Worm (Caenorhabditis elegans) whole organism, midembryonic: Measurements from ENCODE around the gene K02E11.3.

Source experiments
- T22C8.4 ChIP-seq: fragments of 200-800 bp; sonication (Bioruptor generic); IDR thresholded peaks from 2 replicates; pipeline ENCODE4 v1.3.6; 2022; ENCODE audit warnings: missing genetic modification characterization, missing compliant biosample characterization
- cog-1 ChIP-seq: sonication (generic microtip); optimal IDR thresholded peaks from 2 replicates; lab custom pipeline; 2016; ENCODE audit warnings: missing genetic modification characterization, missing compliant biosample characterization
- flt-1 ChIP-seq: fragments of 200-800 bp; sonication (Bioruptor generic); IDR thresholded peaks from 2 replicates; pipeline ENCODE4 v1.3.6; 2022; ENCODE audit warnings: missing genetic modification characterization, missing compliant biosample characterization
- klf-2 ChIP-seq: fragments of 200-800 bp; sonication (Bioruptor generic); conservative IDR thresholded peaks from 2 replicates; pipeline ENCODE4 v1.3.6; 2022; ENCODE audit warnings: missing genetic modification reagents, missing genetic modification characterization, missing compliant biosample characterization
- med-1 ChIP-seq: sonication (generic microtip); optimal IDR thresholded peaks from 2 replicates; lab custom pipeline; 2017; ENCODE audit warnings: missing genetic modification characterization, mild to moderate bottlenecking, missing compliant biosample characterization, antibody characterized with exemption, missing genetic modification reagents; ENCODE audit not compliant: insufficient read depth
- ref-1 ChIP-seq: fragments of 200-800 bp; sonication (Bioruptor generic); conservative IDR thresholded peaks from 2 replicates; pipeline ENCODE4 v1.3.6; 2022; ENCODE audit warnings: missing genetic modification reagents, missing genetic modification characterization, missing compliant biosample characterization
- tab-1 ChIP-seq: fragments of 200-800 bp; sonication (Bioruptor generic); IDR thresholded peaks from 2 replicates; pipeline ENCODE4 v1.3.6; 2022; ENCODE audit warnings: missing genetic modification characterization, missing compliant biosample characterization
- ztf-23 ChIP-seq: fragments of 200-800 bp; sonication (Bioruptor generic); IDR thresholded peaks from 2 replicates; pipeline ENCODE4 v1.3.6; 2022; ENCODE audit warnings: missing genetic modification reagents, missing genetic modification characterization, missing compliant biosample characterization
- ztf-29 ChIP-seq: fragments of 200-800 bp; sonication (Bioruptor generic); IDR thresholded peaks from 2 replicates; pipeline ENCODE4 v1.3.6; 2022; ENCODE audit warnings: missing genetic modification reagents, missing genetic modification characterization, missing compliant biosample characterization

DNA sequence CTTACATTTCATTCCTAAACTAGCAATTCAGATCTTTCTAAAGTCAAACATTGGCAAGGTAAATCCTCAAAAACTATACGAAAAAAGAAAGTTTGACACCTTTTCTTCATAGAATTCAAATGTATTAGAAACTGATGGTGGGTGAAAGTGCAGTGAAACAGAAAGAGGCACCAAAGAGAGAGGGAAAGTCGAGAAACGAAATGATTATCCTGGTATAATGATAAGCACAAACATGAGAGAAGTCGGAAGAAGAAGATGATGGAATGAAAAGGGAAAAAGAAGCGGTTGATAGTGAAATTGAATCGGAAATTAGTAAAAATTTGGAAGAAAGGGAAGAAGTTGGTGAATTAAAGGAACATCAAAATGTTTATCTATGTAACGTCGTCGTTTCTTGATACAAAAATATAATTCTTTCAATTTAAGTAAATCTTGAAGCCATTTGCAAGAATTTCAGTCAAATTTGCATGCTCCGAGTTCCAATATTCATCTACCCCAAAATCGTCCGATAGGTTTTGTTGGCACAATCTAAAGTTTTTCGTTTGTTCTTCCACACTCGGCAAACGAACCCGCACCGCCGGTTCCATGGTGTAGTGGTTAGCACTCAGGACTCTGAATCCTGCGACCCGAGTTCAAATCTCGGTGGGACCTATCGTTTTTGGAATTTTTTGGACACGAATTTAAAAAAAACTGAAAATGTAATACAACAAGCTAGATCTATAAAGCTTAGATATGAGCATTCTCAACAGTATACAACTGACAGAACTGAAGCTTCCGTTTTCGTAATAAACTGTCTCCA is 15.7 kb downstream of the K02E11.3 start:
- TF ChIP-seq klf-2 (GFP tag; lab: Robert Waterston, UW) (no peak), med-1 (no peak), ref-1 (no peak), T22C8.4 (GFP tag; lab: Robert Waterston, UW) (no peak), cog-1 (no peak), flt-1 (GFP tag; lab: Robert Waterston, UW) (no peak), ztf-23 (0 out of 2 replicates have a peak, but pooled peaks have one; percentile 8), tab-1 (GFP tag; lab: Robert Waterston, UW) (no peak), ztf-29 (GFP tag; lab: Robert Waterston, UW) (no peak)
